Worm (Caenorhabditis elegans): ENCODE results near the gene T05A8.3.

Gene T05A8.3

ce11 chrII:2707872-2708271, 9.4 kb downstream of the T05A8.3 start, which contains the start of gene Y47G7B.2:
Y47G7B.2 (minus strand) TSS chrII:2708014.
- no peak for TF ChIP-seq lsy-2 (tag; optimal IDR thresholded peaks at IDR 0.05)
- TF ChIP-seq nhr-71 (tag; optimal IDR thresholded peaks at IDR 0.05): peak; percentile 42
- TF ChIP-seq nhr-47 (tag; optimal IDR thresholded peaks at IDR 0.05): peak; percentile 23
- no peak for TF ChIP-seq sptf-1 (tag; optimal IDR thresholded peaks at IDR 0.05)
- TF ChIP-seq lin-35 (GFP tag; optimal IDR thresholded peaks at IDR 0.05): peak in 1 of 2 experiments; percentile 34
- TF ChIP-seq ces-1 (GFP tag; optimal IDR thresholded peaks at IDR 0.05): no peak
- peak; percentile 29 to 64 for TF ChIP-seq efl-1 (optimal IDR thresholded peaks at IDR 0.05)
- TF ChIP-seq efl-1 (GFP tag; optimal IDR thresholded peaks at IDR 0.05 in 1 of 2): no peak
- TF ChIP-seq F16B12.6 (tag; optimal IDR thresholded peaks at IDR 0.05): no peak
- TF ChIP-seq rnt-1 (tag; optimal IDR thresholded peaks at IDR 0.05): peak; percentile 29
- peak in 1 of 2 experiments; percentile 8 for TF ChIP-seq mdl-1 (tag; optimal IDR thresholded peaks at IDR 0.05)
- TF ChIP-seq lin-14 (GFP tag; optimal IDR thresholded peaks at IDR 0.05): peak; percentile 66
- TF ChIP-seq isw-1 (GFP tag; IDR thresholded peaks at IDR 0.05): no peak
- TF ChIP-seq fkh-8 (tag; optimal IDR thresholded peaks at IDR 0.05): peak; percentile 55
- TF ChIP-seq zip-4 (GFP tag; optimal IDR thresholded peaks at IDR 0.05): no peak
- no peak for TF ChIP-seq unc-62 (GFP tag; optimal IDR thresholded peaks at IDR 0.05)
- TF ChIP-seq nhr-20 (tag; optimal IDR thresholded peaks at IDR 0.05): peak; percentile 7
- TF ChIP-seq dpl-1 (GFP tag; optimal IDR thresholded peaks at IDR 0.05): no peak
- no peak for TF ChIP-seq zag-1 (tag; optimal IDR thresholded peaks at IDR 0.05)

ce11 chrII:2705200-2705599, 12.0 kb downstream of the T05A8.3 start, which contains the start of gene srh-128:
srh-128 (minus strand) TSS chrII:2705300.
- TF ChIP-seq ceh-63 (GFP tag; optimal IDR thresholded peaks at IDR 0.05): no peak

- TF ChIP-seq lin-14 (GFP tag; optimal IDR thresholded peaks at IDR 0.05) (no peak), egl-27 (tag; optimal IDR thresholded peaks at IDR 0.05) (no peak), unc-86 (tag; optimal IDR thresholded peaks at IDR 0.05) (no peak), ceh-63 (GFP tag; optimal IDR thresholded peaks at IDR 0.05) (no peak), ceh-90 (tag; optimal IDR thresholded peaks at IDR 0.05) (no peak), Y116A8C.19 (tag; optimal IDR thresholded peaks at IDR 0.05; ENCODE audit: borderline replicate concordance) (no peak), nhr-71 (tag; optimal IDR thresholded peaks at IDR 0.05) (no peak)
Measured at ce11 chrII:2702757-2703156, 14.5 kb downstream of the T05A8.3 start, which contains the start of gene sri-60. sri-60 (minus strand) TSS chrII:2702857.

- TF ChIP-seq hlh-4 (tag; optimal IDR thresholded peaks at IDR 0.05) (peak; percentile 77), nhr-90 (tag; optimal IDR thresholded peaks at IDR 0.05; ENCODE audit: poor library complexity) (no peak)
Measured at ce11 chrII:2700229-2700628, 17.0 kb downstream of the T05A8.3 start, which contains the start of gene sri-61. sri-61 (minus strand) TSS chrII:2700329.

ce11 chrII:2698378-2698777, 18.9 kb downstream of the T05A8.3 start, which contains the start of gene sri-62:
sri-62 (minus strand) TSS chrII:2698478.
- TF ChIP-seq sox-4 (tag; optimal IDR thresholded peaks at IDR 0.05) (no peak), nhr-11 (tag; optimal IDR thresholded peaks at IDR 0.05) (no peak), efl-1 (optimal IDR thresholded peaks at IDR 0.05) (no peak), efl-1 (GFP tag; optimal IDR thresholded peaks at IDR 0.05 in 1 of 2) (no peak), nhr-12 (tag; optimal IDR thresholded peaks at IDR 0.05) (no peak), aha-1 (tag; optimal IDR thresholded peaks at IDR 0.05) (no peak), hlh-17 (GFP tag; optimal IDR thresholded peaks at IDR 0.05; ENCODE audit: borderline replicate concordance) (no peak), sptf-1 (tag; optimal IDR thresholded peaks at IDR 0.05) (no peak)

- TF ChIP-seq lin-14 (GFP tag; optimal IDR thresholded peaks at IDR 0.05) (peak; percentile 57), efl-1 (optimal IDR thresholded peaks at IDR 0.05) (no peak), efl-1 (GFP tag; optimal IDR thresholded peaks at IDR 0.05 in 1 of 2) (peak in 1 of 2 experiments; percentile 88), fkh-10 (GFP tag; optimal IDR thresholded peaks at IDR 0.05) (peak; percentile 33), dsc-1 (tag; optimal IDR thresholded peaks at IDR 0.05) (no peak)
Measured at ce11 chrII:2695079-2695478, 22.2 kb downstream of the T05A8.3 start.

Data from whole organism, L1 larva.